Fruit fly (Drosophila melanogaster): ENCODE measurements around the gene Atg4a.
A peak's percentile ranks its signal among the peaks of the same experiment; 100 is the strongest.

The Atg4a gene

dm6 chr2L:1074180-1074864 lies 6.4 kb upstream of the Atg4a start (continued):
- TF ChIP-seq CG7987 (GFP tag; optimal IDR thresholded peaks at IDR 0.05) = peak; percentile 36
- TF ChIP-seq CG11696 (GFP tag; IDR thresholded peaks at IDR 0.05) = peak; percentile 95
- TF ChIP-seq ind (GFP tag; optimal IDR thresholded peaks at IDR 0.05) = peak; percentile 74
- peak; percentile 66 for TF ChIP-seq her (GFP tag; optimal IDR thresholded peaks at IDR 0.05)
- no peak for TF ChIP-seq CG6791 (GFP tag; IDR thresholded peaks at IDR 0.05; ENCODE audit: partially characterized antibody)
- peak; percentile 58 for TF ChIP-seq CG3065 (GFP tag; optimal IDR thresholded peaks at IDR 0.05)
- peak; percentile 83 for TF ChIP-seq CG3407 (GFP tag; optimal IDR thresholded peaks at IDR 0.05)
- TF ChIP-seq CG16863 (GFP tag; optimal IDR thresholded peaks at IDR 0.05) = peak; percentile 72
- TF ChIP-seq CG4854 (GFP tag; optimal IDR thresholded peaks at IDR 0.05) = peak; percentile 4
- TF ChIP-seq trem (tag; optimal IDR thresholded peaks at IDR 0.05) = peak; percentile 82
- TF ChIP-seq CG8089 (GFP tag; optimal IDR thresholded peaks at IDR 0.05) = peak; percentile 60
- no peak for TF ChIP-seq Hey (tag; optimal IDR thresholded peaks at IDR 0.05)
- TF ChIP-seq Fer1 (GFP tag; optimal IDR thresholded peaks at IDR 0.05) = peak; percentile 73
- TF ChIP-seq Atf-2 (GFP tag; optimal IDR thresholded peaks at IDR 0.05) = peak; percentile 62
- peak; percentile 76 for TF ChIP-seq Camta (GFP tag; optimal IDR thresholded peaks at IDR 0.05)
- no peak for TF ChIP-seq Lim3 (GFP tag; IDR thresholded peaks at IDR 0.05)
- TF ChIP-seq cg (GFP tag; optimal IDR thresholded peaks at IDR 0.05) = peak; percentile 77
- TF ChIP-seq Rfx (GFP tag; IDR thresholded peaks at IDR 0.05) = peak; percentile 43; the same call in 1 of the 2 replicates
- TF ChIP-seq eyg (GFP tag; optimal IDR thresholded peaks at IDR 0.05) = peak; percentile 4
- peak; percentile 48 for TF ChIP-seq Myb (GFP tag; optimal IDR thresholded peaks at IDR 0.05)
- TF ChIP-seq HLH54F (GFP tag; optimal IDR thresholded peaks at IDR 0.05) = peak; percentile 40
- TF ChIP-seq scrt (GFP tag; optimal IDR thresholded peaks at IDR 0.05) = peak; percentile 59
- peak; percentile 67 to 82 for TF ChIP-seq chif (GFP tag; optimal IDR thresholded peaks at IDR 0.05)
- no peak for TF ChIP-seq CG2129 (GFP tag; IDR thresholded peaks at IDR 0.05; ENCODE audit: partially characterized antibody)
- no peak for TF ChIP-seq hkb (optimal IDR thresholded peaks at IDR 0.05)
- peak; percentile 82 for TF ChIP-seq hkb (GFP tag; IDR thresholded peaks at IDR 0.05)
- TF ChIP-seq CG12219 (GFP tag; optimal IDR thresholded peaks at IDR 0.05) = peak; percentile 85
- TF ChIP-seq CG6854 (GFP tag; optimal IDR thresholded peaks at IDR 0.05) = peak; percentile 25
- no peak for TF ChIP-seq zen2 (GFP tag; IDR thresholded peaks at IDR 0.05; ENCODE audit: partially characterized antibody)
- TF ChIP-seq CG2202 (tag; optimal IDR thresholded peaks at IDR 0.05) = peak; percentile 78
- peak in 1 of 2 experiments; percentile 11 for TF ChIP-seq crp (GFP tag; optimal IDR thresholded peaks at IDR 0.05)
- TF ChIP-seq CG18476 (GFP tag; optimal IDR thresholded peaks at IDR 0.05) = peak; percentile 38
- peak; percentile 67 for TF ChIP-seq ems (GFP tag; optimal IDR thresholded peaks at IDR 0.05)
- TF ChIP-seq ranshi (GFP tag; IDR thresholded peaks at IDR 0.05) = peak; percentile 43; the same call in 1 of the 2 replicates
- TF ChIP-seq Sin3A (optimal IDR thresholded peaks at IDR 0.05) = no peak
- TF ChIP-seq Antp (GFP tag; optimal IDR thresholded peaks at IDR 0.05) = peak; percentile 66
- TF ChIP-seq CG1647 (GFP tag; optimal IDR thresholded peaks at IDR 0.05) = no peak
- no peak for TF ChIP-seq Poxn (GFP tag; IDR thresholded peaks at IDR 0.05)
- TF ChIP-seq E2f2 (GFP tag; IDR thresholded peaks at IDR 0.05) = peak; percentile 50; the same call in 1 of the 2 replicates
- peak; percentile 67 for TF ChIP-seq CG18764 (GFP tag; optimal IDR thresholded peaks at IDR 0.05)
- TF ChIP-seq dpn (GFP tag; optimal IDR thresholded peaks at IDR 0.05) = peak; percentile 69 to 78
- TF ChIP-seq CG12942 (GFP tag; optimal IDR thresholded peaks at IDR 0.05) = peak; percentile 44
- TF ChIP-seq CG1529 (GFP tag; optimal IDR thresholded peaks at IDR 0.05) = peak; percentile 80
- TF ChIP-seq CG10274 (GFP tag; optimal IDR thresholded peaks at IDR 0.05) = peak; percentile 31
- TF ChIP-seq dmrt99B (tag; optimal IDR thresholded peaks at IDR 0.05) = peak; percentile 90
- TF ChIP-seq fd96Cb (tag; optimal IDR thresholded peaks at IDR 0.05) = peak; percentile 88
- TF ChIP-seq zen (tag; optimal IDR thresholded peaks at IDR 0.05) = peak; percentile 66
- TF ChIP-seq Gsc (GFP tag; IDR thresholded peaks at IDR 0.05) = peak; percentile 38; the same call in 1 of the 2 replicates
- TF ChIP-seq unc-4 (GFP tag; IDR thresholded peaks at IDR 0.05; ENCODE audit: partially characterized antibody) = no peak
- peak; percentile 35; the same call in 1 of the 2 replicates for TF ChIP-seq gsb (GFP tag; IDR thresholded peaks at IDR 0.05)

Measured in whole organism, embryonic.